Worm (Caenorhabditis elegans) whole organism, L2 larva: ENCODE measurements around the gene F58H1.5.

Source experiments
- C34F6.9 ChIP-seq: fragments of 150-350 bp; optimal IDR thresholded peaks from 2 replicates; lab custom pipeline; 2014; ENCODE audit warnings: missing biosample characterization, missing genetic modification characterization
- R02D3.7 ChIP-seq: fragments of 150-350 bp; optimal IDR thresholded peaks from 2 replicates; lab custom pipeline; 2014; ENCODE audit warnings: missing biosample characterization, missing genetic modification characterization
- ZK546.5 ChIP-seq: sonication (generic microtip); optimal IDR thresholded peaks from 2 replicates; lab custom pipeline; 2017; ENCODE audit warnings: missing biosample characterization, missing genetic modification characterization
- aly-2 ChIP-seq: fragments of 150-350 bp; optimal IDR thresholded peaks from 2 replicates; lab custom pipeline; 2014; ENCODE audit warnings: missing biosample characterization, missing genetic modification characterization
- ama-1 ChIP-seq: fragments of 150-350 bp; optimal IDR thresholded peaks from 2 replicates; lab custom pipeline; 2018; ENCODE audit warnings: inconsistent platforms
- ceh-16 ChIP-seq: fragments of 150-350 bp; optimal IDR thresholded peaks from 2 replicates; lab custom pipeline; 2014; ENCODE audit warnings: missing biosample characterization, missing genetic modification characterization
- crh-2 ChIP-seq: sonication (generic microtip); optimal IDR thresholded peaks from 2 replicates; lab custom pipeline; 2017; ENCODE audit warnings: missing biosample characterization, missing genetic modification characterization
- dmd-4 ChIP-seq: sonication (generic microtip); optimal IDR thresholded peaks from 2 replicates; lab custom pipeline; 2017; ENCODE audit warnings: missing biosample characterization, missing genetic modification characterization
- egl-27 ChIP-seq: sonication (generic microtip); optimal IDR thresholded peaks from 3 replicates; lab custom pipeline; 2017; ENCODE audit warnings: missing biosample characterization, missing genetic modification reagents, missing genetic modification characterization
- elt-1 ChIP-seq: fragments of 150-350 bp; optimal IDR thresholded peaks from 2 replicates; lab custom pipeline; 2014; ENCODE audit warnings: missing biosample characterization, missing genetic modification characterization
- gmeb-1 ChIP-seq: fragments of 150-350 bp; optimal IDR thresholded peaks from 2 replicates; lab custom pipeline; 2014; ENCODE audit warnings: missing biosample characterization, missing genetic modification characterization
- lin-39 ChIP-seq: fragments of 150-350 bp; optimal IDR thresholded peaks from 2 replicates; lab custom pipeline; 2014; ENCODE audit warnings: missing biosample characterization, missing genetic modification reagents, missing genetic modification characterization
- mab-5 ChIP-seq: fragments of 150-350 bp; optimal IDR thresholded peaks from 2 replicates; lab custom pipeline; 2014; ENCODE audit warnings: missing biosample characterization, missing genetic modification characterization
- mbf-1 ChIP-seq: sonication (generic microtip); optimal IDR thresholded peaks from 2 replicates; lab custom pipeline; 2017; ENCODE audit warnings: missing biosample characterization, missing genetic modification characterization
- mdl-1 ChIP-seq, 2 experiments: fragments of 150-350 bp in 1 of 2; sonication (generic microtip) in 1 of 2; optimal IDR thresholded peaks; 2 replicates each; lab custom pipeline; 2017; ENCODE audit warnings: missing biosample characterization in 2 of 2, missing genetic modification characterization in 2 of 2
- nhr-10 ChIP-seq: sonication (generic microtip); optimal IDR thresholded peaks from 2 replicates; lab custom pipeline; 2017; ENCODE audit warnings: missing biosample characterization, missing genetic modification characterization
- nhr-12 ChIP-seq: fragments of 150-350 bp; optimal IDR thresholded peaks from 2 replicates; lab custom pipeline; 2014; ENCODE audit warnings: missing biosample characterization, missing genetic modification characterization
- nhr-129 ChIP-seq: fragments of 150-350 bp; optimal IDR thresholded peaks from 2 replicates; lab custom pipeline; 2014; ENCODE audit warnings: missing biosample characterization, missing genetic modification characterization
- nhr-21 ChIP-seq: fragments of 150-350 bp; optimal IDR thresholded peaks from 2 replicates; lab custom pipeline; 2014; ENCODE audit warnings: missing biosample characterization, missing genetic modification characterization
- nhr-25 ChIP-seq: fragments of 150-350 bp; sonication (generic microtip); optimal IDR thresholded peaks from 3 replicates; lab custom pipeline; 2014; ENCODE audit warnings: missing biosample characterization, missing genetic modification characterization
- nhr-6 ChIP-seq: fragments of 150-350 bp; optimal IDR thresholded peaks from 2 replicates; lab custom pipeline; 2014; ENCODE audit warnings: missing biosample characterization, missing genetic modification characterization
- nhr-77 ChIP-seq: fragments of 150-350 bp; optimal IDR thresholded peaks from 2 replicates; lab custom pipeline; 2014; ENCODE audit warnings: missing biosample characterization, missing genetic modification characterization
- peb-1 ChIP-seq: fragments of 150-350 bp; optimal IDR thresholded peaks from 2 replicates; lab custom pipeline; 2014; ENCODE audit warnings: missing biosample characterization, missing genetic modification characterization
- sem-4 ChIP-seq: fragments of 150-350 bp; optimal IDR thresholded peaks from 2 replicates; lab custom pipeline; 2014; ENCODE audit warnings: missing biosample characterization, missing genetic modification reagents, missing genetic modification characterization
- skn-1 ChIP-seq: sonication (generic microtip); optimal IDR thresholded peaks from 2 replicates; lab custom pipeline; 2017; ENCODE audit warnings: missing biosample characterization, missing genetic modification characterization
- sma-3 ChIP-seq: sonication (generic microtip); optimal IDR thresholded peaks from 2 replicates; lab custom pipeline; 2016; ENCODE audit warnings: missing genetic modification reagents, missing genetic modification characterization, missing compliant biosample characterization
- sma-9 ChIP-seq, 2 experiments: fragments of 150-350 bp in 1 of 2; sonication (generic microtip) in 1 of 2; optimal IDR thresholded peaks; 2 replicates each; lab custom pipeline; 2014 to 2016; ENCODE audit warnings: missing genetic modification characterization in 2 of 2, mild to moderate bottlenecking in 1 of 2, missing biosample characterization in 1 of 2, missing compliant biosample characterization in 1 of 2, missing genetic modification reagents in 1 of 2, moderate library complexity in 1 of 2
- snpc-4 ChIP-seq: fragments of 150-350 bp; optimal IDR thresholded peaks from 2 replicates; lab custom pipeline; 2014; ENCODE audit warnings: missing biosample characterization, missing genetic modification characterization
- unc-39 ChIP-seq: fragments of 150-350 bp; optimal IDR thresholded peaks from 2 replicates; lab custom pipeline; 2014; ENCODE audit warnings: missing biosample characterization, missing genetic modification characterization
- unc-55 ChIP-seq: fragments of 150-350 bp; sonication (generic microtip); optimal IDR thresholded peaks from 3 replicates; lab custom pipeline; 2014; ENCODE audit warnings: missing biosample characterization, missing genetic modification reagents, missing genetic modification characterization
- zag-1 ChIP-seq: fragments of 150-350 bp; optimal IDR thresholded peaks from 2 replicates; lab custom pipeline; 2014; ENCODE audit warnings: missing biosample characterization, missing genetic modification characterization
- ztf-1 ChIP-seq: fragments of 200-800 bp; sonication (Bioruptor generic); conservative IDR thresholded peaks from 2 replicates; pipeline ENCODE4 v1.3.6; 2022; ENCODE audit warnings: missing genetic modification characterization, missing compliant biosample characterization
- ztf-11 ChIP-seq: sonication (generic microtip); optimal IDR thresholded peaks from 2 replicates; lab custom pipeline; 2017; ENCODE audit warnings: missing biosample characterization, missing genetic modification characterization

Gene F58H1.5

DNA sequence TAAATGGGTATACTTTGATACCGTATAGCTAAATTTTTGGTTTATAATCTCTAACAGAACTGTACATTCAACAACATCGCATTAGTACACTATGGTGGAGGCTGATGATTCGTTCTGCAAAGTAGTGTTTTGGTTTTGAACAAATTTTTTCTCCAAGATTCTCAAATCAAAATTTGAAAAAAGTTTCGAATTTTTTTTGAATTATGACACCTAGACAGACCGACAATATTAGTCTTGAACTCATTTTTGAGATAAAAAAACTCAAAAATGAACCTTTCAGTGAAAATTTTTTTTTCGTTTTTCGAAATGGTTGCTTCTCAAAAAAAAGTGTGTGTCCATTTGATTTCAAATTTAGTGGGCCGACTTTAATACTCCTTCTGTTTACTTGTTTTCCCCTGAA lies 12.8 kb upstream of the F58H1.5 start:
- TF ChIP-seq elt-1 (tag; lab: Kevin White, UChicago) (no peak), sma-9 (GFP tag; optimal IDR thresholded peaks at IDR 0.05; lab: Kevin White, UChicago) (no peak), sma-9 (tag; optimal IDR thresholded peaks at IDR 0.05; lab: Kevin White, UChicago) (no peak), R02D3.7 (tag; lab: Kevin White, UChicago) (no peak), zag-1 (tag; lab: Kevin White, UChicago) (no peak), nhr-25 (no peak), lin-39 (no peak), sma-3 (GFP tag; lab: Kevin White, UChicago) (no peak), C34F6.9 (no peak), nhr-10 (tag; lab: Kevin White, UChicago) (no peak), nhr-6 (tag; lab: Kevin White, UChicago) (no peak), unc-55 (GFP tag; lab: Kevin White, UChicago) (no peak)

DNA sequence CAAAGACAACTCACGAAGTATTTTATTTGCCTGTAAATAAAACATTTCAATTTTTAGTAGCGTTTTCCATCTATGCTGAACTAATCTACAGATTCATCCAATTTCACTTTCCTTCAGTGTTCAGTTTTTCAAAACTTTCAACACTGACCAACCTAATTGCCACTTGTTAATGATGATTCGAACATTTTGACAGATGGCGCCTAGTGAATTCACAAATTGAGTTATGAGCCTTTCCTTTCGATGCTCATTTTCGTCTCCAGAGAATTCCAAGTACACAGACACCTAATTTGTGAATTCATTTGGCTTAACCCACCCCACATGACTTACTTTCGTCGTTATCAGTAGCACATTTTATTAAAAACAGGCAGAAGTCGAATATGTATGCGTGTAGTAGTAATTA lies 11.4 kb upstream of the F58H1.5 start:
- TF ChIP-seq ZK546.5 (tag; lab: Kevin White, UChicago): no peak
- no peak for TF ChIP-seq egl-27 (tag; lab: Kevin White, UChicago)
- no peak for TF ChIP-seq nhr-21 (tag; lab: Kevin White, UChicago)
- no peak for TF ChIP-seq mab-5 (tag; lab: Kevin White, UChicago)
- no peak for TF ChIP-seq nhr-6 (tag; lab: Kevin White, UChicago)
- no peak for TF ChIP-seq gmeb-1 (tag; lab: Kevin White, UChicago)
- TF ChIP-seq elt-1 (tag; lab: Kevin White, UChicago): no peak
- TF ChIP-seq ceh-16: no peak

DNA sequence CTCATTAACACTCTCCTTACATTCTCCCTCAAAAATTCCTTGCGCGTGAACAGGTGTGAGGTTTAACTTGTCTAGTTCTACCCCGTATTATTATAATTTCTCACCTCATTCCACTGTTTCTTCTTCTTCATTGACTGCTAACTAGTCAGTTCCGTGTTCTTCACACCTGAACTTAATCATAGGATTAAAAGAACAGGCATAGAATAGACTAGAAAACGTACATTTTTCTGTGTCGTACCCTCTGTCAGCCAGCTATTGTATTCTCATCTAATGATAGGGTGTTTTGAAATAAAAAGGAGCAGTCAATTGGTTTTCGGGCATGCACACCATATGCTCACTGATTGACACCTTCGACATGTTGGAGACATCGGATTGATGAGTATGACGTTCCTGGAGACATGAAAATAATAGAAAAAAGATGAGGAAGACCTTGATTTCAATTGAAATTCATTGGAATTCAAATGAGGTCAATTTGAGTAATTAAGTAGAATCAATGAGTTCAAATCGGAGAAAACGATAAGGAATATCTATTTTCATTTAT lies 10.7 kb upstream of the F58H1.5 start:
- no peak for TF ChIP-seq nhr-77
- TF ChIP-seq snpc-4 (tag; lab: Kevin White, UChicago): no peak
- no peak for TF ChIP-seq R02D3.7 (tag; lab: Kevin White, UChicago)
- no peak for TF ChIP-seq ceh-16
- no peak for TF ChIP-seq mab-5 (tag; lab: Kevin White, UChicago)
- TF ChIP-seq skn-1 (tag; lab: Kevin White, UChicago): no peak
- TF ChIP-seq peb-1: no peak
- no peak for TF ChIP-seq unc-55 (GFP tag; lab: Kevin White, UChicago)
- no peak for TF ChIP-seq mbf-1
- TF ChIP-seq crh-2 (tag; lab: Kevin White, UChicago): no peak
- no peak for TF ChIP-seq C34F6.9
- no peak for TF ChIP-seq dmd-4 (tag; lab: Kevin White, UChicago)
- TF ChIP-seq nhr-6 (tag; lab: Kevin White, UChicago): no peak
- no peak for TF ChIP-seq ztf-11 (tag; lab: Kevin White, UChicago)
- no peak for TF ChIP-seq nhr-12 (tag; lab: Kevin White, UChicago)
- no peak for TF ChIP-seq unc-39 (tag; lab: Kevin White, UChicago)
- no peak for TF ChIP-seq elt-1 (tag; lab: Kevin White, UChicago)
- no peak for TF ChIP-seq ztf-1 (GFP tag; lab: Robert Waterston, UW)

DNA sequence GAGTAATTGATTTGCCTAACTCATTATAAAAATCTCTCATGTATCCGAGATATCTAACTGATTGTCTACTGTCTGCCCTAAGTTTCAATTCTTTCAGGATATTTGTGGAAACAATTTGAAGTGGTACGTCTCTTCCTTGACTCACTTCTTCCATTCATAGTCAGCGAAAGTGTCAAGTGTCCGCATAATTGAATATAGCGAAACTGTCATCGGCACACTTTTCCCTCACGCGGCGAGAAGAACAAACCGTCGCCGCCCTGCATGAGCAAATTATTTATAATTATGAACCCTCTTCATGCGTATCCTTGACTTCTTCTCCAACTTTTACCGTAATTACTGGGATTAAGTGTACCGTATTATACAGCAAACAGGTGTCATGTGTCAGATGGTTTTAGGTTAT lies 9.6 kb upstream of the F58H1.5 start:
- no peak for TF ChIP-seq mab-5 (tag; lab: Kevin White, UChicago)
- no peak for TF ChIP-seq egl-27 (tag; lab: Kevin White, UChicago)
- no peak for TF ChIP-seq ztf-11 (tag; lab: Kevin White, UChicago)
- no peak for TF ChIP-seq mdl-1 (tag; optimal IDR thresholded peaks at IDR 0.05; lab: Kevin White, UChicago)
- no peak for TF ChIP-seq sem-4 (tag; lab: Kevin White, UChicago)

DNA sequence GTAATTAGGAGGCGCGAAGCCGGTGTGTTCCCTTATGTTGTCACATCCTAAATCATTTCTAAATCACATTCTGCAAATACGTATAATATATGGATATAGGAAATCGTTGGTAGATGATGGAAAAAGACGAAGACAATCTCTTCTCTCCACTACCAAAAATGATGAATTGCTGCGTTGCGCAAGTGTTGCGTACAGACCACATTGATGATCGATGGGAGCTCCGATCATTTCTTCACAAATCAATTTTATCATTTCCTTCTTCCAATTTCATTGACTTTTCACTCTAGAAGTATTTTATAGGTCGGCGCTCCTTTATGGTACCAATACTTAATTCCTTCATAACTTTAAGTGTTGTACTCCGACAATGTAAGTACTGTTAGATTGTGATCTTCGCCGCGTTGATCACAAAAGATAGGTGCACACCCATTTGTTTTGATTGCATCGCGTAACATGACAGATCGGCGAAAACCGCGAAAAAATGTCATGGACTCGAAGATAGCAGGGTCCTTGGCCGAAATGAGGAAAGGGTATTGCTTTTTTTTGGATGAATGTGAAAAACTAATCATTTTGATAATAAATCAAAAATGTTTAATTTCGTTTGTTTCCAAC lies 8.6 kb upstream of the F58H1.5 start:
- TF ChIP-seq elt-1 (tag; lab: Kevin White, UChicago) (peak; percentile 24), nhr-129 (no peak), aly-2 (no peak)
- TF ChIP-seq, all 48 proteins: peak for 1

DNA sequence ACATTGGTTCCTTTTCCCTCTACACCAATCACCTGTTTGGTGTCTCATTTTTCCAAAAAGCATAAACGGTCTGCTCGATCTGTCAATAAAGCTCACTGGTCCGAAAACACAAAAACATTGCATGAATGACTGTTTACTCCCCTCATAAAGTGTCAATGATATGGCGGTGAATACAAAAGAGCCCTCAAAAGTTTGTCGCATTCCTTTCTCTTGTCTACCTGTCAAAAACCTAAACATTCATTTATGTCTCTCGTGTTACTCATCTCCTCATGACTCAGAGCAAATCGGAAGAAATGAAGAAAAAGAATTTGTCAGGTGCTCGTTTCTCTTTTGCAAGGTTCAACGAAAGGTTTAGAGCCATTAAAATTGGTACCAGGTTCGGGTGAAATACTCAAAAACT lies 7.0 kb upstream of the F58H1.5 start:
- no peak for TF ChIP-seq ama-1 (lab: Kevin White, UChicago)
- no peak for TF ChIP-seq elt-1 (tag; lab: Kevin White, UChicago)
- no peak for TF ChIP-seq nhr-25
